Worm (Caenorhabditis elegans) whole organism, L1 larva: ENCODE measurements around the gene fbxb-7.
"Not testable (repeated sequence)": the region's sequence is repeated elsewhere in the genome, so short reads cannot be mapped to it uniquely, and the experiment has no call there.

Experiments used
- aly-2 ChIP-seq: fragments of 150-350 bp; optimal IDR thresholded peaks from 2 replicates; lab custom pipeline; 2014; ENCODE audit warnings: missing biosample characterization, missing genetic modification characterization
- dpl-1 ChIP-seq, 3 experiments: fragments of 150-350 bp in 2 of 3; sonication (generic microtip) in 1 of 3; optimal IDR thresholded peaks; 2 replicates each; lab custom pipeline; 2014 to 2017; ENCODE audit warnings: missing biosample characterization in 3 of 3, missing genetic modification characterization in 3 of 3, missing genetic modification reagents in 3 of 3
- efl-1 ChIP-seq, 4 experiments: fragments of 150-350 bp; optimal IDR thresholded peaks in 3 of 4; peaks in 1 of 4; 1 replicate in 1 of 4; 2 replicates in 3 of 4; lab custom pipeline; 2014; ENCODE audit warnings: missing biosample characterization in 2 of 4, missing genetic modification characterization in 2 of 4, missing genetic modification reagents in 2 of 4
- egl-13 ChIP-seq: sonication (generic microtip); optimal IDR thresholded peaks from 2 replicates; lab custom pipeline; 2016; ENCODE audit warnings: missing genotype, missing genetic modification reagents, missing genetic modification characterization, missing compliant biosample characterization
- fos-1 ChIP-seq: fragments of 150-350 bp; optimal IDR thresholded peaks from 2 replicates; lab custom pipeline; 2014; ENCODE audit warnings: missing biosample characterization, missing genetic modification characterization
- hlh-17 ChIP-seq: fragments of 200-800 bp; sonication (Bioruptor generic); optimal IDR thresholded peaks from 2 replicates; lab custom pipeline; 2018; ENCODE audit warnings: missing genetic modification characterization, mild to moderate bottlenecking, missing compliant biosample characterization, moderate library complexity, borderline replicate concordance
- hpl-2 ChIP-seq: fragments of 150-350 bp; optimal IDR thresholded peaks from 2 replicates; lab custom pipeline; 2014; ENCODE audit warnings: missing biosample characterization, missing genetic modification reagents, missing genetic modification characterization
- jun-1 ChIP-seq: fragments of 150-350 bp; optimal IDR thresholded peaks from 2 replicates; lab custom pipeline; 2014; ENCODE audit warnings: missing biosample characterization, missing genetic modification reagents, missing genetic modification characterization
- lin-15B ChIP-seq: fragments of 150-350 bp; sonication (generic microtip); optimal IDR thresholded peaks from 3 replicates; lab custom pipeline; 2014; ENCODE audit warnings: missing biosample characterization, missing genetic modification characterization
- mep-1 ChIP-seq: fragments of 150-350 bp; optimal IDR thresholded peaks from 2 replicates; lab custom pipeline; 2014; ENCODE audit warnings: missing biosample characterization, missing genetic modification characterization
- nhr-90 ChIP-seq: sonication (generic microtip); optimal IDR thresholded peaks from 2 replicates; lab custom pipeline; 2016; ENCODE audit warnings: mild to moderate bottlenecking, missing genetic modification characterization, missing compliant biosample characterization; ENCODE audit not compliant: poor library complexity
- pag-3 ChIP-seq: sonication (generic microtip); optimal IDR thresholded peaks from 2 replicates; lab custom pipeline; 2017; ENCODE audit warnings: missing genetic modification characterization, mild to moderate bottlenecking, missing compliant biosample characterization, antibody characterized with exemption, borderline replicate concordance; ENCODE audit not compliant: insufficient read depth
- pax-3 ChIP-seq: fragments of 200-800 bp; sonication (Bioruptor generic); optimal IDR thresholded peaks from 2 replicates; lab custom pipeline; 2018; ENCODE audit warnings: mild to moderate bottlenecking, missing genetic modification characterization, moderate library complexity, missing compliant biosample characterization
- pqm-1 ChIP-seq: sonication (generic microtip); optimal IDR thresholded peaks from 3 replicates; lab custom pipeline; 2017; ENCODE audit warnings: missing biosample characterization, missing genetic modification characterization

Gene fbxb-7

ce11 chrV:17395374-17395773 is 18.2 kb downstream of the fbxb-7 start, which contains the start of gene srh-120:
srh-120 (plus strand) TSS chrV:17395674.
- TF ChIP-seq efl-1 (optimal IDR thresholded peaks at IDR 0.05; lab: Kevin White, UChicago), result no peak
- TF ChIP-seq efl-1 (GFP tag; optimal IDR thresholded peaks at IDR 0.05 in 1 of 2; lab: Kevin White, UChicago), result peak in 1 of 2 experiments; percentile 39
- no peak for TF ChIP-seq hpl-2 (GFP tag; lab: Kevin White, UChicago)
- TF ChIP-seq pqm-1 (tag; lab: Kevin White, UChicago), result no peak

- not testable (repeated sequence) for TF ChIP-seq lin-15B, pax-3, jun-1 (tag; lab: Kevin White, UChicago)
Measured at ce11 chrV:17409955-17410354, 32.7 kb downstream of the fbxb-7 start, which contains the start of gene srh-132. srh-132 (plus strand) TSS chrV:17410255.

ce11 chrV:17414951-17415350 is 37.7 kb downstream of the fbxb-7 start, which contains the start of gene T27C5.12:
T27C5.12 (plus strand) TSS chrV:17415251.
- TF ChIP-seq hlh-17 (GFP tag; lab: Kevin White, UChicago) (no peak), efl-1 (optimal IDR thresholded peaks at IDR 0.05; lab: Kevin White, UChicago) (no peak), efl-1 (GFP tag; optimal IDR thresholded peaks at IDR 0.05 in 1 of 2; lab: Kevin White, UChicago) (no peak)
- TF ChIP-seq, all 84 proteins: peak for 0

ce11 chrV:17416833-17417232 is 39.6 kb downstream of the fbxb-7 start, which contains the start of gene clc-21:
clc-21 (plus strand) TSS chrV:17417133.
- no peak for TF ChIP-seq egl-13 (tag; lab: Kevin White, UChicago)
- no peak for TF ChIP-seq fos-1 (tag; lab: Kevin White, UChicago)
- TF ChIP-seq mep-1 (tag; lab: Kevin White, UChicago), result no peak
- TF ChIP-seq nhr-90, result no peak
- no peak for TF ChIP-seq pag-3
- no peak for TF ChIP-seq dpl-1 (GFP tag; optimal IDR thresholded peaks at IDR 0.05; lab: Kevin White, UChicago)
- no peak for TF ChIP-seq aly-2 (tag; lab: Kevin White, UChicago)
